Worm (Caenorhabditis elegans) whole organism, midembryonic: ENCODE data around the gene F42A10.6.

ENCODE experiments used
- T22C8.4 ChIP-seq: fragments of 200-800 bp; sonication (Bioruptor generic); IDR thresholded peaks from 2 replicates; pipeline ENCODE4 v1.3.6; 2022; ENCODE audit warnings: missing genetic modification characterization, missing compliant biosample characterization
- cog-1 ChIP-seq: sonication (generic microtip); optimal IDR thresholded peaks from 2 replicates; lab custom pipeline; 2016; ENCODE audit warnings: missing genetic modification characterization, missing compliant biosample characterization
- flt-1 ChIP-seq: fragments of 200-800 bp; sonication (Bioruptor generic); IDR thresholded peaks from 2 replicates; pipeline ENCODE4 v1.3.6; 2022; ENCODE audit warnings: missing genetic modification characterization, missing compliant biosample characterization
- klf-2 ChIP-seq: fragments of 200-800 bp; sonication (Bioruptor generic); conservative IDR thresholded peaks from 2 replicates; pipeline ENCODE4 v1.3.6; 2022; ENCODE audit warnings: missing genetic modification reagents, missing genetic modification characterization, missing compliant biosample characterization
- med-1 ChIP-seq: sonication (generic microtip); optimal IDR thresholded peaks from 2 replicates; lab custom pipeline; 2017; ENCODE audit warnings: missing genetic modification characterization, mild to moderate bottlenecking, missing compliant biosample characterization, antibody characterized with exemption, missing genetic modification reagents; ENCODE audit not compliant: insufficient read depth
- ref-1 ChIP-seq: fragments of 200-800 bp; sonication (Bioruptor generic); conservative IDR thresholded peaks from 2 replicates; pipeline ENCODE4 v1.3.6; 2022; ENCODE audit warnings: missing genetic modification reagents, missing genetic modification characterization, missing compliant biosample characterization
- ztf-23 ChIP-seq: fragments of 200-800 bp; sonication (Bioruptor generic); IDR thresholded peaks from 2 replicates; pipeline ENCODE4 v1.3.6; 2022; ENCODE audit warnings: missing genetic modification reagents, missing genetic modification characterization, missing compliant biosample characterization
- ztf-29 ChIP-seq: fragments of 200-800 bp; sonication (Bioruptor generic); IDR thresholded peaks from 2 replicates; pipeline ENCODE4 v1.3.6; 2022; ENCODE audit warnings: missing genetic modification reagents, missing genetic modification characterization, missing compliant biosample characterization

- TF ChIP-seq ref-1 (GFP tag; lab: Robert Waterston, UW), result no peak
- TF ChIP-seq T22C8.4 (GFP tag; lab: Robert Waterston, UW), result no peak
- no peak for TF ChIP-seq ztf-23
- TF ChIP-seq med-1, result no peak
- no peak for TF ChIP-seq cog-1 (tag; lab: Kevin White, UChicago)
- TF ChIP-seq flt-1 (GFP tag; lab: Robert Waterston, UW), result no peak
- TF ChIP-seq klf-2 (GFP tag; lab: Robert Waterston, UW), result no peak
- TF ChIP-seq ztf-29 (GFP tag; lab: Robert Waterston, UW), result no peak
Measured at ce11 chrIII:6139932-6140612, 36.6 kb downstream of the F42A10.6 start.
